Worm (Caenorhabditis elegans) whole organism, L1 larva: Measurements from ENCODE around the gene C16C8.4.
"Not testable (repeated sequence)": the region's sequence is repeated elsewhere in the genome, so short reads cannot be mapped to it uniquely, and the experiment has no call there.

Source experiments
- aha-1 ChIP-seq: fragments of 150-350 bp; optimal IDR thresholded peaks from 2 replicates; lab custom pipeline; 2014; ENCODE audit warnings: missing biosample characterization, missing genetic modification characterization
- aly-2 ChIP-seq: fragments of 150-350 bp; optimal IDR thresholded peaks from 2 replicates; lab custom pipeline; 2014; ENCODE audit warnings: missing biosample characterization, missing genetic modification characterization
- ama-1 ChIP-seq: fragments of 150-350 bp; optimal IDR thresholded peaks from 2 replicates; lab custom pipeline; 2014
- ceh-63 ChIP-seq: fragments of 200-800 bp; sonication (Bioruptor generic); optimal IDR thresholded peaks from 2 replicates; lab custom pipeline; 2018; ENCODE audit warnings: mild to moderate bottlenecking, missing genetic modification characterization, missing compliant biosample characterization
- ceh-90 ChIP-seq: sonication (generic microtip); optimal IDR thresholded peaks from 2 replicates; lab custom pipeline; 2016; ENCODE audit warnings: missing genetic modification characterization, missing compliant biosample characterization
- dpl-1 ChIP-seq, 3 experiments: fragments of 150-350 bp in 2 of 3; sonication (generic microtip) in 1 of 3; optimal IDR thresholded peaks; 2 replicates each; lab custom pipeline; 2014 to 2017; ENCODE audit warnings: missing biosample characterization in 3 of 3, missing genetic modification characterization in 3 of 3, missing genetic modification reagents in 3 of 3
- efl-1 ChIP-seq, 4 experiments: fragments of 150-350 bp; optimal IDR thresholded peaks in 3 of 4; peaks in 1 of 4; 1 replicate in 1 of 4; 2 replicates in 3 of 4; lab custom pipeline; 2014; ENCODE audit warnings: missing biosample characterization in 2 of 4, missing genetic modification characterization in 2 of 4, missing genetic modification reagents in 2 of 4
- egl-13 ChIP-seq: sonication (generic microtip); optimal IDR thresholded peaks from 2 replicates; lab custom pipeline; 2016; ENCODE audit warnings: missing genotype, missing genetic modification reagents, missing genetic modification characterization, missing compliant biosample characterization
- fkh-10 ChIP-seq: sonication (generic microtip); optimal IDR thresholded peaks from 2 replicates; lab custom pipeline; 2017; ENCODE audit warnings: missing biosample characterization, missing genetic modification reagents, missing genetic modification characterization
- fkh-4 ChIP-seq: sonication (generic microtip); optimal IDR thresholded peaks from 2 replicates; lab custom pipeline; 2016; ENCODE audit warnings: missing compliant biosample characterization, missing genetic modification characterization, borderline replicate concordance
- fkh-8 ChIP-seq: sonication (generic microtip); optimal IDR thresholded peaks from 2 replicates; lab custom pipeline; 2016; ENCODE audit warnings: mild to moderate bottlenecking, missing genetic modification characterization, missing compliant biosample characterization
- hlh-17 ChIP-seq: fragments of 200-800 bp; sonication (Bioruptor generic); optimal IDR thresholded peaks from 2 replicates; lab custom pipeline; 2018; ENCODE audit warnings: missing genetic modification characterization, mild to moderate bottlenecking, missing compliant biosample characterization, moderate library complexity, borderline replicate concordance
- isw-1 ChIP-seq: fragments of 200-800 bp; sonication (Bioruptor generic); IDR thresholded peaks from 2 replicates; pipeline ENCODE4 v1.3.6; 2022; ENCODE audit warnings: missing genetic modification characterization, missing compliant biosample characterization
- jun-1 ChIP-seq: fragments of 150-350 bp; optimal IDR thresholded peaks from 2 replicates; lab custom pipeline; 2014; ENCODE audit warnings: missing biosample characterization, missing genetic modification reagents, missing genetic modification characterization
- lin-13 ChIP-seq: fragments of 150-350 bp; optimal IDR thresholded peaks from 2 replicates; lab custom pipeline; 2014; ENCODE audit warnings: missing biosample characterization, missing genetic modification reagents, missing genetic modification characterization
- lir-3 ChIP-seq: sonication (generic microtip); optimal IDR thresholded peaks from 2 replicates; lab custom pipeline; 2016; ENCODE audit warnings: mild to moderate bottlenecking, missing genetic modification characterization, moderate library complexity, missing compliant biosample characterization; ENCODE audit not compliant: poor library complexity
- lsy-2 ChIP-seq, 2 experiments: fragments of 150-350 bp; optimal IDR thresholded peaks; 2 replicates each; lab custom pipeline; 2014; ENCODE audit warnings: missing biosample characterization in 2 of 2, missing genetic modification characterization in 2 of 2
- nhr-11 ChIP-seq: fragments of 150-350 bp; optimal IDR thresholded peaks from 2 replicates; lab custom pipeline; 2014; ENCODE audit warnings: missing biosample characterization, missing genetic modification characterization
- nhr-12 ChIP-seq: sonication (generic microtip); optimal IDR thresholded peaks from 2 replicates; lab custom pipeline; 2017; ENCODE audit warnings: missing biosample characterization, missing genetic modification characterization
- nhr-19 ChIP-seq: fragments of 200-800 bp; sonication (Bioruptor generic); conservative IDR thresholded peaks from 2 replicates; pipeline ENCODE4 v1.3.6; 2022; ENCODE audit warnings: missing genetic modification characterization, missing compliant biosample characterization
- nhr-237 ChIP-seq: fragments of 150-350 bp; optimal IDR thresholded peaks from 2 replicates; lab custom pipeline; 2014; ENCODE audit warnings: missing biosample characterization, missing genetic modification characterization
- nhr-47 ChIP-seq: sonication (generic microtip); optimal IDR thresholded peaks from 2 replicates; lab custom pipeline; 2016; ENCODE audit warnings: mild to moderate bottlenecking, missing genetic modification characterization, moderate library complexity, missing compliant biosample characterization
- nhr-77 ChIP-seq: fragments of 150-350 bp; optimal IDR thresholded peaks from 2 replicates; lab custom pipeline; 2014; ENCODE audit warnings: missing biosample characterization, missing genetic modification characterization
- nhr-90 ChIP-seq: sonication (generic microtip); optimal IDR thresholded peaks from 2 replicates; lab custom pipeline; 2016; ENCODE audit warnings: mild to moderate bottlenecking, missing genetic modification characterization, missing compliant biosample characterization; ENCODE audit not compliant: poor library complexity
- pqm-1 ChIP-seq: sonication (generic microtip); optimal IDR thresholded peaks from 3 replicates; lab custom pipeline; 2017; ENCODE audit warnings: missing biosample characterization, missing genetic modification characterization
- snu-23 ChIP-seq: sonication (generic microtip); optimal IDR thresholded peaks from 2 replicates; lab custom pipeline; 2016; ENCODE audit warnings: missing genetic modification characterization, missing compliant biosample characterization
- tbx-2 ChIP-seq: sonication (generic microtip); optimal IDR thresholded peaks from 2 replicates; lab custom pipeline; 2016; ENCODE audit warnings: missing genetic modification characterization, missing compliant biosample characterization
- tlp-1 ChIP-seq: fragments of 150-350 bp; optimal IDR thresholded peaks from 2 replicates; lab custom pipeline; 2014; ENCODE audit warnings: missing biosample characterization, missing genetic modification characterization
- unc-62 ChIP-seq: fragments of 150-350 bp; optimal IDR thresholded peaks from 2 replicates; lab custom pipeline; 2014; ENCODE audit warnings: missing biosample characterization, missing genetic modification reagents, missing genetic modification characterization
- unc-86 ChIP-seq: sonication (generic microtip); optimal IDR thresholded peaks from 2 replicates; lab custom pipeline; 2016; ENCODE audit warnings: missing genetic modification characterization, missing compliant biosample characterization
- unc-98 ChIP-seq: fragments of 200-800 bp; sonication (Bioruptor generic); IDR thresholded peaks from 2 replicates; pipeline ENCODE4 v1.3.6; 2022; ENCODE audit warnings: missing genetic modification characterization, missing compliant biosample characterization
- xbp-1 ChIP-seq: sonication (generic microtip); optimal IDR thresholded peaks from 2 replicates; lab custom pipeline; 2016; ENCODE audit warnings: missing genetic modification characterization, missing compliant biosample characterization
- zip-4 ChIP-seq: fragments of 200-800 bp; sonication (Bioruptor generic); optimal IDR thresholded peaks from 2 replicates; lab custom pipeline; 2018; ENCODE audit warnings: mild to moderate bottlenecking, missing genetic modification characterization, moderate library complexity, missing compliant biosample characterization

The C16C8.4 gene

DNA sequence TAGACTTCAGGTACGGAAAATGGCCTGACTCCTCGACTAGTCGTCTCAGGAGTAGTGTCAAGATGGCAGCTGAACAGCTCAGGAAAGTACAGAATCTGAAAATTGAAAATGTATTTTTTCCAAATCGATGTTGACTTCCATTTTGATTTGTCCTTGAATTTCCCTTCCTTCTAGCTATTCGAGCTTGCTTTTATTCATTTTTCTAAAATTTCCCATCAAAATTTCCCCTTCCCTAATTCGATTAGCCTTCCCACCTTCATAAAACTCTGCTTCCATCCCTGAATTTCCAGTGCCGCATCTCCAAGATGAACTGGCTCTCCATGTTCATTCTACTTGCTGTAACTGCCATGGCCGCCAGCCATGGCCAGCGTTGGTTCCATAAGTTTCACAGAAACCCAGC is 28.6 kb upstream of the C16C8.4 start, which contains the start of gene Y49F6B.6:
Y49F6B.6 (plus strand) TSS at position 301 of the 400 bp plus-strand sequence.
- no peak for TF ChIP-seq nhr-237 (tag; lab: Kevin White, UChicago)
- no peak for TF ChIP-seq aha-1 (tag; lab: Kevin White, UChicago)
- TF ChIP-seq nhr-19 (GFP tag; lab: Robert Waterston, UW) = no peak
- TF ChIP-seq jun-1 (tag; lab: Kevin White, UChicago) = no peak
- TF ChIP-seq unc-98 (GFP tag; lab: Robert Waterston, UW) = no peak
- no peak for TF ChIP-seq snu-23 (GFP tag; lab: Kevin White, UChicago)
- TF ChIP-seq nhr-90 (tag; lab: Kevin White, UChicago) = no peak
- no peak for TF ChIP-seq ama-1 (lab: Kevin White, UChicago)
- no peak for TF ChIP-seq ceh-63 (GFP tag; lab: Kevin White, UChicago)
- TF ChIP-seq tlp-1 = no peak
- TF ChIP-seq tbx-2 = no peak
- TF ChIP-seq dpl-1 (GFP tag; optimal IDR thresholded peaks at IDR 0.05; lab: Kevin White, UChicago) = no peak
- no peak for TF ChIP-seq efl-1 (optimal IDR thresholded peaks at IDR 0.05; lab: Kevin White, UChicago)
- no peak for TF ChIP-seq efl-1 (GFP tag; optimal IDR thresholded peaks at IDR 0.05 in 1 of 2; lab: Kevin White, UChicago)
- no peak for TF ChIP-seq lsy-2 (tag; optimal IDR thresholded peaks at IDR 0.05; lab: Kevin White, UChicago)
- no peak for TF ChIP-seq pqm-1 (tag; lab: Kevin White, UChicago)
- no peak for TF ChIP-seq lir-3 (tag; lab: Kevin White, UChicago)
- no peak for TF ChIP-seq nhr-11 (tag; lab: Kevin White, UChicago)
- no peak for TF ChIP-seq zip-4 (GFP tag; lab: Kevin White, UChicago)

DNA sequence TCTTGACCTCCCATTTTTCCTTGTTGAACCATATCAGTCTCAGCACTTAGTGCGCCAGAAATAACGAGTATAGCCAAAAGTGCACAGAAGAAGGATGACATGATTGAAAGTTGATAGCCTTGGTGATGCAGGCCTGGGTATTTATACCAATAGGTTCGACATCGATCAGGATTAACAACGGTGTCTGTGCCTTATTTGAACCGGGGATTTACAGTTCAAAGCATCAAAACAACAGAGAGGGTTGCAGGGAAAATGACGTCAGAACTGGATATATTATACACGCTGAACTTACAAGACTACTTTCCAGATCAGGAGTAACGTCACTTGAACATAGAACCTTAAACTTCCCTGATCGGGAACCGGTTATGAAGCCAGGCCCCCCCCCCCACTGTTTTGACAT is 28.1 kb upstream of the C16C8.4 start, which contains the start of gene Y49F6B.12:
Y49F6B.12 (minus strand) TSS at position 101 of the 400 bp plus-strand sequence.
- TF ChIP-seq nhr-237 (tag; lab: Kevin White, UChicago) = no peak
- no peak for TF ChIP-seq unc-62 (GFP tag; lab: Kevin White, UChicago)
- TF ChIP-seq fkh-10 = no peak
- TF ChIP-seq lsy-2 (tag; optimal IDR thresholded peaks at IDR 0.05; lab: Kevin White, UChicago) = no peak
- TF ChIP-seq fkh-4 (tag; lab: Kevin White, UChicago) = no peak
- no peak for TF ChIP-seq isw-1 (GFP tag; lab: Robert Waterston, UW)
- no peak for TF ChIP-seq lin-13 (GFP tag; lab: Kevin White, UChicago)
- TF ChIP-seq nhr-90 (tag; lab: Kevin White, UChicago) = no peak
- TF ChIP-seq nhr-47 (tag; lab: Kevin White, UChicago) = no peak
- TF ChIP-seq xbp-1 (tag; lab: Kevin White, UChicago) = no peak
- no peak for TF ChIP-seq hlh-17 (GFP tag; lab: Kevin White, UChicago)
- no peak for TF ChIP-seq nhr-12 (tag; lab: Kevin White, UChicago)
- TF ChIP-seq pqm-1 (tag; lab: Kevin White, UChicago) = no peak
- no peak for TF ChIP-seq ceh-90 (tag; lab: Kevin White, UChicago)

DNA sequence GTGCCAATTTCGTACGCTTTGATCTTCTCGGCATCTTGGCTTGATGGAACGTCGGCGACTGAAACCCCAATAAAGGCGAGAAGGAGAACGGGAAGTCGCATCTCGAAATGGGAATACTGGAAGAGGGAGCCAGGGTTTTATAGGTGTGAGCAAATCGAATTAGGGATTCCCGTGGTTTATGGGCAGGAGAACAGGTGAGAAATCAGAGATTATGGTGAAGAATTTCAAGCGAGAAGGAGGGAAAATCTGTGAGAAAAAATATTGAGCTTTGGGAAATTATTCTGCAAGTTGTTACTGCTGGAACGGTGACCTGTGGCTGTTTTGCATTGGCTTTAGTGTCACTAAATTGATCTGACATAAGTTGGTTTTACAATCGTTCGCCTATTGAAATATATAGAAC is 27.4 kb upstream of the C16C8.4 start, which contains the start of gene Y49F6B.13:
Y49F6B.13 (minus strand) TSS at position 101 of the 400 bp plus-strand sequence.
- TF ChIP-seq unc-86 (tag; lab: Kevin White, UChicago) = no peak
- TF ChIP-seq efl-1 (optimal IDR thresholded peaks at IDR 0.05; lab: Kevin White, UChicago) = no peak
- peak in 1 of 2 experiments; percentile 47 for TF ChIP-seq efl-1 (GFP tag; optimal IDR thresholded peaks at IDR 0.05 in 1 of 2; lab: Kevin White, UChicago)

DNA sequence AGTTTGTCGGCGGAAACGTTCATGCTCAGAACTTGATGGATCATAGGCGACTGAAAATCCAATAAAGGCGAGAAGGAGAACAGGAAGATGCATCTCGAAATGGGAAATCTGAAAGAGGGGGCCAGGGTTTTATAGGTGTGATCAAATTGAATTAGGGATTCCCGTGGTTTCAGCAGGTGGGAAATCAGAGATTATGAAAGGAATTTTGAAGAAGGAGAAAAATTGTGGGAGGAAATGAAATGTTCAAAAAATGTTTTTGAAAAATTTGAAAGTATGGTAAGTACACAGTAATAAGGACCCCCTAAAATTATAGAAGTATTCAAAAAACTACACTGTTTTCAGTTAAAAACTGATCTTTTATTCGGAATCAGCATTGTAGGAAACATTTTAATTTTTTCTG is 26.4 kb upstream of the C16C8.4 start, which contains the start of gene Y49F6B.20:
Y49F6B.20 (minus strand) TSS at position 101 of the 400 bp plus-strand sequence.
- TF ChIP-seq fkh-8 (tag; lab: Kevin White, UChicago) (no peak), egl-13 (tag; lab: Kevin White, UChicago) (no peak), aly-2 (no peak)

DNA sequence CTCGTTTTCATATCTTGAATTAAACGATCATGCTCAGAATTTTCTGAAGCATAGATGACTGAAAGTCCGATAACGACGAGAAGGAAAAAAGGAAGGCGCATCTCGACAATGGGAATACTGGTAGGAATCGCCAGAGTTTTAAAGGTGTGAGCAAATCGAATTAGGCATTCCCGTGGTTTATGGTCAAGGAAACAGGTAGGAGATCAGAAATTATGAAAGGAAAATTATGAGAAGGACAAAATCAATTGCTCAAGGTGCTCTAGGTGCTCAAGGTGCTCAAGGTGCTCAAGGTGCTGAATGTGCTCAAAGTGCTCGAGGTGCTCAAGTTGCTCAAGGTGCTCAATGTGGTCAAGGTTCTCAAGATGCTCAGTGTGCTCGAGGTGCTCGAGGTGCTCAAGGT is 20.4 kb upstream of the C16C8.4 start, which contains the start of gene C16C8.10:
C16C8.10 (minus strand) TSS at position 101 of the 400 bp plus-strand sequence.
- not testable (repeated sequence) for TF ChIP-seq xbp-1 (tag; lab: Kevin White, UChicago); aly-2; nhr-77 (tag; lab: Kevin White, UChicago)
